Worm (Caenorhabditis elegans): ENCODE results near the gene W04G3.12.
A peak's percentile ranks its signal among the peaks of the same experiment; 100 is the strongest.

The W04G3.12 gene

DNA sequence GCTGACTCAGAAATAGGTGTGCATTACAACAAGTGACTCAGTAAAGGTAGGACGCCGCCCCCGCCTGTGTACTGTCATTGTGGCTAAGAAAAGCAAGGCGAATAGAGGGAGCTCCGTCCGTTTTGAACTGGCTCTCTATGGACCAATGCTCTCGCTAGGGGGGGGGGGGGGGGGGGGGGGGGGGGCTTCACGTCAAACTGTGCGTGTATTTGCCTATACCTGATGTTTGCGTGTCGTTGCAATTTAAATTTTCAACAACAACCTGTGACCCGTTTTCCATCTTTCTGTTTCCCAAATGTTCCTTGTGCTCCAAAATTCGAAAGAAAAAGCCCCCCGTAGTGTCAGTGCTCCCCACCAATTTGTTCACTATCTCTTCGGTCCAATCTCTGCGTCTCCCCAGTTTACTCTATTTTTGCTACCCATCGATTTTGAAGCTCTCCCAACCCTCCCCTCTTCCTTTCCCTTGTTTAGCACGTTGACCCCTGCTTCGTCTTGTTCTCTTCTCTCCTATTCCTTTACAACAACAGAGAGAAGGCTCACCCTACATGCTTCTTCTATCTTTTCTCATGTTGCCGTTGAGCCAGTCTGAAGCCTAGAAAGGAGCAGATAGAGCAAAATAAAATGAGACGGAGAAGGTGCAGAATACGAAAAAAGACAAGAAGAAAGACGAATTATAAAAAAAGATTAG, 42.0 kb downstream of the W04G3.12 start:
- TF ChIP-seq sptf-1 (tag; optimal IDR thresholded peaks at IDR 0.05) (peak; percentile 32), ztf-11 (tag; optimal IDR thresholded peaks at IDR 0.05) (no peak), ces-1 (GFP tag; optimal IDR thresholded peaks at IDR 0.05) (peak; percentile 78), unc-62 (GFP tag; optimal IDR thresholded peaks at IDR 0.05) (no peak), blmp-1 (tag; optimal IDR thresholded peaks at IDR 0.05) (no peak), M03D4.4 (tag; optimal IDR thresholded peaks at IDR 0.05) (no peak), ham-2 (GFP tag; optimal IDR thresholded peaks at IDR 0.05) (no peak), cnd-1 (tag; optimal IDR thresholded peaks at IDR 0.05) (peak; percentile 6), snpc-4 (tag; optimal IDR thresholded peaks at IDR 0.05) (no peak), mls-2 (tag; optimal IDR thresholded peaks at IDR 0.05) (peak; percentile 2), mep-1 (tag; optimal IDR thresholded peaks at IDR 0.05) (peak; percentile 33), unc-120 (tag; optimal IDR thresholded peaks at IDR 0.05; ENCODE audit: poor library complexity, severe bottlenecking) (peak; percentile 56)

DNA sequence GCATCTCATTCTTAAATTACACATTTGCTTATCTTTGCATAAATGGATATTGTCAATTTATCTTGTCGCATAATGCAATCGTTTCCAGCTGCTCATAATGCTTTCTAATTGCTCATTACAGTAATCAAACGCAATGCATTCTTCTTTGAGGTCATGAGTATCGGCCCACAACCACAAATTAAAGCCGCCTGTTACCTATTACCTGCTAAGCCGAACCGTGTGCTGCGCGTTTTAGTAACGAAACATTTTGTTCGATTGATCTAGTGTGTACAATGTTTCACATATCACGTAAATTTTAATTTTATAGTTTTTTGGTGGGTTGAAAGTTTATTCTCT, 42.7 kb downstream of the W04G3.12 start:
- no peak for TF ChIP-seq M03D4.4 (tag; optimal IDR thresholded peaks at IDR 0.05)
- TF ChIP-seq drap-1 (GFP tag; optimal IDR thresholded peaks at IDR 0.05) = no peak
- TF ChIP-seq mls-2 (tag; optimal IDR thresholded peaks at IDR 0.05) = no peak
- no peak for TF ChIP-seq ceh-43 (GFP tag; optimal IDR thresholded peaks at IDR 0.05)
- no peak for TF ChIP-seq hlh-1 (tag; optimal IDR thresholded peaks at IDR 0.05)
- TF ChIP-seq mep-1 (tag; optimal IDR thresholded peaks at IDR 0.05) = no peak
- TF ChIP-seq blmp-1 (tag; optimal IDR thresholded peaks at IDR 0.05) = no peak
- TF ChIP-seq elt-1 (tag; optimal IDR thresholded peaks at IDR 0.05; ENCODE audit: borderline replicate concordance, insufficient read depth) = no peak
- peak; percentile 48 for TF ChIP-seq ces-1 (GFP tag; optimal IDR thresholded peaks at IDR 0.05)

DNA sequence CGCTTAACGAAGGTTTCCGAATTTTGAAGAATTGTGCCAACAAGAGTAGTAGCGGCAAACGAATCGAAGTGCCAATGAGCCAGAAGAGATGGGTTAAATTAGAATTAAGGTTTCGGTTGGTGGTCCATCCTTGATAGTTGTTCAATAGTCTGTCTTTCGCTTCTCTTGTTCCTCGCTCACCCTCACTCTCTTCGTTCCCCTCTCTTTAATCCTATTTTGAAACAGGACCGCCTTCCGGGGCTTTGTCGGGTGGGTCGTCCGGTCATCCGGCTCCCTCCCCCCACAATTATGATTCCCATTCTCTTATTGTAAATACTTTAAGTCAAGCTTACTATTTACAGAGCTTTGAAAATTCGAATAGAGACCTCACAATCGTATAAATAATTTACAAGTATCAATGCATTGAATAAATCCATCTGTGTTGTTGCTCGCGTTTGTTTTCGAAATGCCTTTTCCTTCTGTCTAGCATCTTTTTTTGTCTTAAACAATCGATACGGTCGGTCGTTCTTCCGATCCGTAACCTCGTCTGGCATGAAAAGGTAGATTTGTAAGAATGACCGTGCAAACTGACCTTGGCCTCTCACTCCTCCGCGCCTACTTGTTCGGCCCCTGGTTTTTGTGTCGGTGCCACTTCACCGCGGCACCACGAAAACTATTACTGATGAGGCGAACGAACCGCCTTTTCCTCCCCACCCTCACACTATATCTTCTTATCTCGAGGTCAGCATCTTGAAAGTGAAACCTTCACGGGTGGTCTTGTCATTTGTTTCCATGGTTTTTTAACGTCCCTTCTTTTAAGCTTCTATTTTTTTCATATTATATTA, 43.3 kb downstream of the W04G3.12 start:
- TF ChIP-seq mls-2 (tag; optimal IDR thresholded peaks at IDR 0.05) (peak; percentile 41), lin-32 (GFP tag; optimal IDR thresholded peaks at IDR 0.05) (no peak), ces-1 (GFP tag; optimal IDR thresholded peaks at IDR 0.05) (peak; percentile 92)

DNA sequence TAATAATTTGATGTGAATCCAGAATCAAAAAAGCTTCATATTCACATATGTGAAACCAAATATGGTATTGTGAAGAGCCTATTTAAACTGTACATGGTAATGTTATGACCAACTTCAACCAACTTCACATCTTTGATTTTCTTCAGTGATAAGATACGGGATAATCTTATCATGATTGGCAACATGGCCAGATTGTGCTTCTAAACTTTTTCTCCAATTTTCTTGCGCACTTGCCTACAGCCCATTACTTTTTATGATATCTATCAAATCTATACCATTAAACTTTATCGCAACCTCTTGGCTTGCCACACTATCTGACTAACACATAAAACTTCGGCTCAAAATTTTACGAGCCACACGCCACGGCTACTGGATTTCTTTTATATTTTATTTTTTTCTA, 44.2 kb downstream of the W04G3.12 start:
- TF ChIP-seq drap-1 (GFP tag; optimal IDR thresholded peaks at IDR 0.05) (no peak), tbx-8 (GFP tag; optimal IDR thresholded peaks at IDR 0.05) (no peak), elt-1 (tag; optimal IDR thresholded peaks at IDR 0.05; ENCODE audit: borderline replicate concordance, insufficient read depth) (no peak), nhr-237 (tag; optimal IDR thresholded peaks at IDR 0.05) (no peak), ceh-39 (tag; optimal IDR thresholded peaks at IDR 0.05) (no peak), ces-1 (GFP tag; optimal IDR thresholded peaks at IDR 0.05) (no peak), lsy-2 (tag; optimal IDR thresholded peaks at IDR 0.05) (no peak), nhr-12 (tag; optimal IDR thresholded peaks at IDR 0.05) (no peak), snpc-4 (tag; optimal IDR thresholded peaks at IDR 0.05) (no peak), M03D4.4 (tag; optimal IDR thresholded peaks at IDR 0.05) (no peak), sptf-1 (tag; optimal IDR thresholded peaks at IDR 0.05) (no peak), mls-2 (tag; optimal IDR thresholded peaks at IDR 0.05) (no peak), nhr-2 (tag; optimal IDR thresholded peaks at IDR 0.05) (no peak), elt-3 (tag; optimal IDR thresholded peaks at IDR 0.05) (no peak), mep-1 (tag; optimal IDR thresholded peaks at IDR 0.05) (no peak)

DNA sequence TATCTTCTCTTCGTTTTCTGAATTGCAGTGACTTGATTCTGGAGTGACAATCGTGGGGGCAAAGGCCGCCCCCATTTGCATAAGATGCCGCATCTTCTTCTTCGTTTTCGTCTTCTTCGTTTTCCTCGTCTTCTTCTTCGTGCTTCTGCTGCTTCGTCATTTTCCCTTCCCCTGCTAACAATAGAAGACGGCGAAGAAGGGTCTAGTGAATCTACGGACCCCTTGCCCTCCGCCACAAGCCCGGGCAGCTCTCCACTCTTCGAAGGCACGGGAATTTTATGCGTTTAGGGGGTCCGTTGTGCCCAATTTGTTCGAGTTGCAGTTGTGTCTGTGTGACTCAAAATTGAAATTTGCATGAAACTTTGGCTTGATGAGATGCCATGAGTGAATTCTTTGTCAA, 44.7 kb downstream of the W04G3.12 start:
- peak; percentile 68 for TF ChIP-seq ces-1 (GFP tag; optimal IDR thresholded peaks at IDR 0.05)
- no peak for TF ChIP-seq zip-8 (tag; optimal IDR thresholded peaks at IDR 0.05)

DNA sequence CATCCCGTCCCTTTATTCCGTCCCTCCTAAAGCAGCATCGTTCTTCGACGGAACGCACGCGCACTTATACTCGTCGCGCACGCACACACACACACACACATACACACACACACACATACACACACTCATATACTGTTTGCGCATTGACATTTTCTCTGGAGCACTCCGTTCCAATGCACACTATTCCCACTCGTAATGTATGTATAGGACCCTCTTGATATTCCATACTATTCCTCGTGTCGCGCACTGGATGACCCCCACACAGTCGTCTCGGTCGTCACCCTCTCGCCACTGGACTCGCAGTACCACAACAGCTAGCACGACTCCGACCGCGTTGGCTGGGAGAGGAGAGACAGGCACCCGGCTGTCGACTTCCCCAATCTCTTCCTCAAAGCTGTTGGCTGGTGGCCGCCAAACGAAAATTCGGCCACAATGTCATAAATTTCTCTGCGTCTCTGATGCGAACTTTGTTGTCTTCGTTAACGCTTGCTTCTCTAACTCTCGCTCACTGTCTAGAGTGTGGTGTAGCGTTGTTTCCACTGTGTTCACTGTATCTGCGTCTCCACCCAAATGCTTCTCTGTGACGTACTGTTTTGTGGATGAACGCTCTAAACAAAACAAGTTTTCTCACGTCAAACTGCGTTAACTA, 45.4 kb downstream of the W04G3.12 start:
- TF ChIP-seq snpc-4 (tag; optimal IDR thresholded peaks at IDR 0.05) (no peak), zip-8 (tag; optimal IDR thresholded peaks at IDR 0.05) (no peak), ces-1 (GFP tag; optimal IDR thresholded peaks at IDR 0.05) (peak; percentile 86), mep-1 (tag; optimal IDR thresholded peaks at IDR 0.05) (peak; percentile 46), M03D4.4 (tag; optimal IDR thresholded peaks at IDR 0.05) (peak; percentile 61), lsy-2 (tag; optimal IDR thresholded peaks at IDR 0.05) (peak; percentile 53), mab-5 (tag; optimal IDR thresholded peaks at IDR 0.05) (no peak), sptf-1 (tag; optimal IDR thresholded peaks at IDR 0.05) (peak; percentile 77), bed-3 (GFP tag; optimal IDR thresholded peaks at IDR 0.05) (no peak), lin-32 (GFP tag; optimal IDR thresholded peaks at IDR 0.05) (peak; percentile 63), unc-120 (tag; optimal IDR thresholded peaks at IDR 0.05; ENCODE audit: poor library complexity, severe bottlenecking) (peak; percentile 23), tbx-8 (GFP tag; optimal IDR thresholded peaks at IDR 0.05) (no peak), unc-62 (GFP tag; optimal IDR thresholded peaks at IDR 0.05) (peak; percentile 86), ztf-11 (tag; optimal IDR thresholded peaks at IDR 0.05) (peak; percentile 90), nhr-2 (tag; optimal IDR thresholded peaks at IDR 0.05) (peak; percentile 70), ceh-43 (GFP tag; optimal IDR thresholded peaks at IDR 0.05) (no peak), lin-13 (tag; optimal IDR thresholded peaks at IDR 0.05) (peak; percentile 65), nhr-28 (tag; optimal IDR thresholded peaks at IDR 0.05) (no peak), nhr-237 (tag; optimal IDR thresholded peaks at IDR 0.05) (peak; percentile 79), nhr-76 (tag; optimal IDR thresholded peaks at IDR 0.05) (no peak), nhr-12 (tag; optimal IDR thresholded peaks at IDR 0.05) (no peak), elt-3 (tag; optimal IDR thresholded peaks at IDR 0.05) (no peak), drap-1 (GFP tag; optimal IDR thresholded peaks at IDR 0.05) (peak; percentile 79), ceh-39 (tag; optimal IDR thresholded peaks at IDR 0.05) (peak; percentile 39), cnd-1 (tag; optimal IDR thresholded peaks at IDR 0.05) (peak; percentile 82), blmp-1 (tag; optimal IDR thresholded peaks at IDR 0.05) (no peak), unc-39 (tag; optimal IDR thresholded peaks at IDR 0.05) (no peak), ceh-83 (GFP tag; optimal IDR thresholded peaks at IDR 0.05) (no peak)

Measured in whole organism, mixed stage, embryonic.